Worm (Caenorhabditis elegans): ENCODE data around the gene tut-1.
A peak's percentile ranks its signal among the peaks of the same experiment; 100 is the strongest.
"Not testable (repeated sequence)": the region's sequence is repeated elsewhere in the genome, so short reads cannot be mapped to it uniquely, and the experiment has no call there.

tut-1 gene

ce11 chrIV:118786-119185 lies 2.7 kb downstream of the tut-1 start:
- TF ChIP-seq flt-1 (GFP tag; IDR thresholded peaks at IDR 0.05) (no peak), klf-2 (GFP tag; conservative IDR thresholded peaks at IDR 0.05) (no peak), med-1 (GFP tag; optimal IDR thresholded peaks at IDR 0.05; ENCODE audit: insufficient read depth) (no peak), T22C8.4 (GFP tag; IDR thresholded peaks at IDR 0.05) (no peak), ztf-23 (GFP tag; IDR thresholded peaks at IDR 0.05) (no peak), cog-1 (tag; optimal IDR thresholded peaks at IDR 0.05) (no peak), ref-1 (GFP tag; conservative IDR thresholded peaks at IDR 0.05) (no peak), ztf-29 (GFP tag; IDR thresholded peaks at IDR 0.05) (no peak)

- not testable (repeated sequence) for TF ChIP-seq cog-1 (tag; optimal IDR thresholded peaks at IDR 0.05); tab-1 (GFP tag; IDR thresholded peaks at IDR 0.05); ztf-29 (GFP tag; IDR thresholded peaks at IDR 0.05)
These were observed 10.1 kb downstream of the tut-1 start, which contains the start of gene F29C4.4 for ce11 chrIV:111377-111776. TSS of gene F29C4.4 (plus strand) at chrIV:111677.

- TF ChIP-seq ztf-29 (GFP tag; IDR thresholded peaks at IDR 0.05) (no peak), flt-1 (GFP tag; IDR thresholded peaks at IDR 0.05) (no peak), tab-1 (GFP tag; IDR thresholded peaks at IDR 0.05) (no peak), med-1 (GFP tag; optimal IDR thresholded peaks at IDR 0.05; ENCODE audit: insufficient read depth) (no peak), ref-1 (GFP tag; conservative IDR thresholded peaks at IDR 0.05) (no peak), ztf-23 (GFP tag; IDR thresholded peaks at IDR 0.05) (no peak), klf-2 (GFP tag; conservative IDR thresholded peaks at IDR 0.05) (no peak), T22C8.4 (GFP tag; IDR thresholded peaks at IDR 0.05) (no peak), cog-1 (tag; optimal IDR thresholded peaks at IDR 0.05) (no peak)
These were observed 12.2 kb downstream of the tut-1 start, which contains the start of gene B0545.4 for ce11 chrIV:109307-109706. TSS of gene B0545.4 (minus strand) at chrIV:109407.

- no peak for TF ChIP-seq med-1 (GFP tag; optimal IDR thresholded peaks at IDR 0.05; ENCODE audit: insufficient read depth)
- TF ChIP-seq tab-1 (GFP tag; IDR thresholded peaks at IDR 0.05) = no peak
- no peak for TF ChIP-seq cog-1 (tag; optimal IDR thresholded peaks at IDR 0.05)
- TF ChIP-seq ztf-23 (GFP tag; IDR thresholded peaks at IDR 0.05) = no peak
These were observed 18.7 kb downstream of the tut-1 start for ce11 chrIV:102848-103247.

ce11 chrIV:97681-98080 lies 23.8 kb downstream of the tut-1 start:
- no peak for TF ChIP-seq med-1 (GFP tag; optimal IDR thresholded peaks at IDR 0.05; ENCODE audit: insufficient read depth)
- no peak for TF ChIP-seq tab-1 (GFP tag; IDR thresholded peaks at IDR 0.05)
- no peak for TF ChIP-seq ztf-23 (GFP tag; IDR thresholded peaks at IDR 0.05)
- TF ChIP-seq T22C8.4 (GFP tag; IDR thresholded peaks at IDR 0.05) = no peak
- no peak for TF ChIP-seq ztf-29 (GFP tag; IDR thresholded peaks at IDR 0.05)
- no peak for TF ChIP-seq klf-2 (GFP tag; conservative IDR thresholded peaks at IDR 0.05)
- no peak for TF ChIP-seq cog-1 (tag; optimal IDR thresholded peaks at IDR 0.05)
- TF ChIP-seq ref-1 (GFP tag; conservative IDR thresholded peaks at IDR 0.05) = no peak
- TF ChIP-seq flt-1 (GFP tag; IDR thresholded peaks at IDR 0.05) = no peak

ce11 chrIV:91680-92079 lies 29.8 kb downstream of the tut-1 start, which contains the start of gene tpa-1:
TSS of gene tpa-1 (plus strand) at chrIV:91980.
- TF ChIP-seq med-1 (GFP tag; optimal IDR thresholded peaks at IDR 0.05; ENCODE audit: insufficient read depth) = no peak
- no peak for TF ChIP-seq cog-1 (tag; optimal IDR thresholded peaks at IDR 0.05)
- no peak for TF ChIP-seq ztf-23 (GFP tag; IDR thresholded peaks at IDR 0.05)

- TF ChIP-seq ztf-29 (GFP tag; IDR thresholded peaks at IDR 0.05) (no peak), med-1 (GFP tag; optimal IDR thresholded peaks at IDR 0.05; ENCODE audit: insufficient read depth) (no peak), tab-1 (GFP tag; IDR thresholded peaks at IDR 0.05) (no peak), T22C8.4 (GFP tag; IDR thresholded peaks at IDR 0.05) (no peak), ref-1 (GFP tag; conservative IDR thresholded peaks at IDR 0.05) (no peak), ztf-23 (GFP tag; IDR thresholded peaks at IDR 0.05) (no peak), klf-2 (GFP tag; conservative IDR thresholded peaks at IDR 0.05) (no peak), flt-1 (GFP tag; IDR thresholded peaks at IDR 0.05) (no peak), cog-1 (tag; optimal IDR thresholded peaks at IDR 0.05) (no peak)
These were observed 31.5 kb downstream of the tut-1 start, which contains the start of gene scl-23 for ce11 chrIV:89991-90390. TSS of gene scl-23 (minus strand) at chrIV:90091.

- TF ChIP-seq flt-1 (GFP tag; IDR thresholded peaks at IDR 0.05) (no peak), med-1 (GFP tag; optimal IDR thresholded peaks at IDR 0.05; ENCODE audit: insufficient read depth) (no peak), ref-1 (GFP tag; conservative IDR thresholded peaks at IDR 0.05) (no peak), T22C8.4 (GFP tag; IDR thresholded peaks at IDR 0.05) (no peak), tab-1 (GFP tag; IDR thresholded peaks at IDR 0.05) (no peak)
These were observed 34.8 kb downstream of the tut-1 start for ce11 chrIV:86744-87143.

- TF ChIP-seq ztf-23 (GFP tag; IDR thresholded peaks at IDR 0.05) = no peak
- no peak for TF ChIP-seq cog-1 (tag; optimal IDR thresholded peaks at IDR 0.05)
- TF ChIP-seq T22C8.4 (GFP tag; IDR thresholded peaks at IDR 0.05) = no peak
- TF ChIP-seq tab-1 (GFP tag; IDR thresholded peaks at IDR 0.05) = no peak
- TF ChIP-seq flt-1 (GFP tag; IDR thresholded peaks at IDR 0.05) = no peak
- no peak for TF ChIP-seq ref-1 (GFP tag; conservative IDR thresholded peaks at IDR 0.05)
- no peak for TF ChIP-seq med-1 (GFP tag; optimal IDR thresholded peaks at IDR 0.05; ENCODE audit: insufficient read depth)
- TF ChIP-seq klf-2 (GFP tag; conservative IDR thresholded peaks at IDR 0.05) = no peak
- no peak for TF ChIP-seq ztf-29 (GFP tag; IDR thresholded peaks at IDR 0.05)
These were observed 39.2 kb downstream of the tut-1 start for ce11 chrIV:82309-82708.

- no peak for TF ChIP-seq tab-1 (GFP tag; IDR thresholded peaks at IDR 0.05)
- no peak for TF ChIP-seq cog-1 (tag; optimal IDR thresholded peaks at IDR 0.05)
- no peak for TF ChIP-seq T22C8.4 (GFP tag; IDR thresholded peaks at IDR 0.05)
- TF ChIP-seq med-1 (GFP tag; optimal IDR thresholded peaks at IDR 0.05; ENCODE audit: insufficient read depth) = no peak
- TF ChIP-seq ztf-23 (GFP tag; IDR thresholded peaks at IDR 0.05) = peak; percentile 51; the same call in 1 of the 2 replicates
These were observed 40.1 kb downstream of the tut-1 start for ce11 chrIV:81428-81827.

ce11 chrIV:80943-81342 lies 40.6 kb downstream of the tut-1 start:
- TF ChIP-seq med-1 (GFP tag; optimal IDR thresholded peaks at IDR 0.05; ENCODE audit: insufficient read depth) (no peak), tab-1 (GFP tag; IDR thresholded peaks at IDR 0.05) (no peak), ztf-23 (GFP tag; IDR thresholded peaks at IDR 0.05) (no peak)
